Worm (Caenorhabditis elegans) whole organism, L2 larva: ENCODE measurements around the gene F19B10.5.

ENCODE experiments used
- ZK546.5 ChIP-seq: sonication (generic microtip); optimal IDR thresholded peaks from 2 replicates; lab custom pipeline; 2017; ENCODE audit warnings: missing biosample characterization, missing genetic modification characterization
- aly-2 ChIP-seq: fragments of 150-350 bp; optimal IDR thresholded peaks from 2 replicates; lab custom pipeline; 2014; ENCODE audit warnings: missing biosample characterization, missing genetic modification characterization
- dmd-4 ChIP-seq: sonication (generic microtip); optimal IDR thresholded peaks from 2 replicates; lab custom pipeline; 2017; ENCODE audit warnings: missing biosample characterization, missing genetic modification characterization
- lin-39 ChIP-seq: fragments of 150-350 bp; optimal IDR thresholded peaks from 2 replicates; lab custom pipeline; 2014; ENCODE audit warnings: missing biosample characterization, missing genetic modification reagents, missing genetic modification characterization
- nhr-23 ChIP-seq: fragments of 150-350 bp; optimal IDR thresholded peaks from 2 replicates; lab custom pipeline; 2014; ENCODE audit warnings: missing biosample characterization, missing genetic modification reagents, missing genetic modification characterization
- nhr-237 ChIP-seq: fragments of 150-350 bp; optimal IDR thresholded peaks from 2 replicates; lab custom pipeline; 2014; ENCODE audit warnings: missing biosample characterization, missing genetic modification characterization
- nhr-77 ChIP-seq: fragments of 150-350 bp; optimal IDR thresholded peaks from 2 replicates; lab custom pipeline; 2014; ENCODE audit warnings: missing biosample characterization, missing genetic modification characterization
- unc-55 ChIP-seq: fragments of 150-350 bp; sonication (generic microtip); optimal IDR thresholded peaks from 3 replicates; lab custom pipeline; 2014; ENCODE audit warnings: missing biosample characterization, missing genetic modification reagents, missing genetic modification characterization

ce11 chrII:3661932-3662331, 6.5 kb downstream of the F19B10.5 start, which contains the start of gene F19B10.13:
- no peak for TF ChIP-seq nhr-77 (tag; lab: Kevin White, UChicago)
- TF ChIP-seq dmd-4 (tag; lab: Kevin White, UChicago): no peak
- no peak for TF ChIP-seq lin-39 (tag; lab: Kevin White, UChicago)
- no peak for TF ChIP-seq nhr-237 (tag; lab: Kevin White, UChicago)
- no peak for TF ChIP-seq ZK546.5 (tag; lab: Kevin White, UChicago)
- TF ChIP-seq unc-55: peak; percentile 53
- no peak for TF ChIP-seq nhr-23 (tag; lab: Kevin White, UChicago)
- TF ChIP-seq aly-2 (tag; lab: Kevin White, UChicago): no peak
